Fruit fly (Drosophila melanogaster): Measurements from ENCODE around the gene GAPcenA.

Gene GAPcenA

DNA sequence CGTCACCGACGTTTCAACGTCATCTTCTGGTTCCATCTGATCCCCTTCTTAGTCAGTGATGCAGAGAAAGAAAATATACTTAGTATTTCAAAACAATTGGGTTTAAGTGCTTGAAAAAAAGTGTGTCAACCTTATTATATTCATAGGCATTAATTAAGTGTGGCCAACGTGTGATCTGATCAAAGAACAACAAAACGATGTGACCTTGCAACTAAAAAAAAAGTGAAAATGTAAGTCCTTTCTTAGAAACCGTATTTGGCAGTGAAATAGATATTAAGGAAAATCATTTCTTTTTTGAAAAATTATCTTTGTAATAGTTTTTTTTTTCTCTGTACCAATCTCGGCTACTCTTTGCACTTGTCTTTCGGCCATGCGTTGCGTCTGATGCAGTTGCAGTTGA, 38.7 kb downstream of the GAPcenA start (continued):
- TF ChIP-seq CG4318 (GFP tag; optimal IDR thresholded peaks at IDR 0.05), result peak; percentile 82
- TF ChIP-seq CG8632 (GFP tag; optimal IDR thresholded peaks at IDR 0.05), result peak; percentile 83
- TF ChIP-seq Lpt (GFP tag; optimal IDR thresholded peaks at IDR 0.05), result peak; percentile 70
- TF ChIP-seq CG34406 (GFP tag; optimal IDR thresholded peaks at IDR 0.05), result peak; percentile 83
- peak; percentile 16; the same call in 1 of the 2 replicates for TF ChIP-seq CG11294 (GFP tag; IDR thresholded peaks at IDR 0.05)
- TF ChIP-seq Eip93F (GFP tag; optimal IDR thresholded peaks at IDR 0.05), result no peak
- peak; percentile 56 for TF ChIP-seq CG9139 (GFP tag; optimal IDR thresholded peaks at IDR 0.05)
- peak; percentile 61 to 87 for TF ChIP-seq salr (GFP tag; optimal IDR thresholded peaks at IDR 0.05)
- peak; percentile 68 for TF ChIP-seq Smox (GFP tag; optimal IDR thresholded peaks at IDR 0.05)
- peak; percentile 28 for TF ChIP-seq CG6854 (GFP tag; optimal IDR thresholded peaks at IDR 0.05)
- peak; percentile 73 for TF ChIP-seq CG16779 (tag; optimal IDR thresholded peaks at IDR 0.05)
- peak; percentile 47 for TF ChIP-seq Ets21C (GFP tag; optimal IDR thresholded peaks at IDR 0.05)

DNA sequence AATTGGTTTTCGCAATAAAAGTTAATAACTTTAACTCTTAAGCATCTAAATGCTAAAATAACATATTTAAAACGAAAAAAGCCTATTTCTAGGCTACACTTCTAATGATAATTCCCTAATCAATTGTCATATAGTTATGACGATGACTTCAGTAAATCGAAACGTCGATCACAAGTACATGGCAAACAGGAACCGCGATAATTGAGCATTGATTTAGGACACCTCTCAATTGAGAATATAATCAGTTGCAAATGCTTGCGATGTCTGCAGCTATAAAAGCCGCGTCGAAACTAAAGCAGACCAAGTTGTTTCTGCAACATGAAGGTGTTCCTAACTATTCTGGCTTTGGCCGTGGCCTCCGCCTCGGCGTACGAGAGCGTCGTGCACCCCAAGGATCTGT, 44.9 kb downstream of the GAPcenA start, which contains the start of gene Jon66Ci:
Gene Jon66Ci (plus strand): TSS at position 301 of the 400 bp plus-strand sequence.
- TF ChIP-seq topi (GFP tag; optimal IDR thresholded peaks at IDR 0.05) (no peak), lz (GFP tag; optimal IDR thresholded peaks at IDR 0.05) (no peak), fd59A (GFP tag; optimal IDR thresholded peaks at IDR 0.05) (no peak), CG10631 (GFP tag; optimal IDR thresholded peaks at IDR 0.05) (no peak), fd85E (GFP tag; optimal IDR thresholded peaks at IDR 0.05) (no peak), CG8119 (GFP tag; IDR thresholded peaks at IDR 0.05) (no peak), OdsH (GFP tag; optimal IDR thresholded peaks at IDR 0.05) (no peak), CG34406 (GFP tag; optimal IDR thresholded peaks at IDR 0.05) (no peak), Hr4 (GFP tag; optimal IDR thresholded peaks at IDR 0.05) (no peak), CG6808 (GFP tag; optimal IDR thresholded peaks at IDR 0.05) (no peak), pdm3 (GFP tag; optimal IDR thresholded peaks at IDR 0.05) (no peak), CG3919 (GFP tag; optimal IDR thresholded peaks at IDR 0.05) (no peak), Hr38 (GFP tag; optimal IDR thresholded peaks at IDR 0.05) (no peak), Eip75B (GFP tag; optimal IDR thresholded peaks at IDR 0.05) (no peak), CG6854 (GFP tag; optimal IDR thresholded peaks at IDR 0.05) (no peak), Blimp-1 (GFP tag; optimal IDR thresholded peaks at IDR 0.05) (no peak), CG9139 (GFP tag; optimal IDR thresholded peaks at IDR 0.05) (no peak)

DNA sequence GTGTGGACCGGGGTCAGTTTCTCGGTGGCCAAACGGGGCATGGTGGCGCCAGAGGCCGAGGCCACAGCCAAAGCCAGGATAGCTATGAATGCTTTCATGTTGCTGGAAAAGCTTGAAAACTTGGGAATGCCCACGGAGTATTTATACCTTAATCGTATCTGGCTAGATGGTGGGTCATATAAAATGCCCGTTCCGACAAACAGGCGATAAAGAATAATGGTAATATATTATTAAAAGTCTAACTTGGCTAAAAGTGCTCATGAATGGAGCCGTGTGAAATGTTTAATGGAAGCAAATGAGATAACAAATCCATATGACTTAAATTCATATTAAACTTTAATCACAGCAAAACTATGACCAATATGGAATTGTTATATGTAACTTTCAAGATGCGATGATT, 47.2 kb downstream of the GAPcenA start, which contains the start of gene Jon66Cii:
Gene Jon66Cii (minus strand): TSS at position 101 of the 400 bp plus-strand sequence.
- no peak for TF ChIP-seq Ets96B (tag; optimal IDR thresholded peaks at IDR 0.05)
- no peak for TF ChIP-seq eg (GFP tag; IDR thresholded peaks at IDR 0.05)
- no peak for TF ChIP-seq Ets21C (GFP tag; optimal IDR thresholded peaks at IDR 0.05)
- no peak for TF ChIP-seq CG6808 (GFP tag; optimal IDR thresholded peaks at IDR 0.05)
- no peak for TF ChIP-seq Hr38 (GFP tag; optimal IDR thresholded peaks at IDR 0.05)
- no peak for TF ChIP-seq cyc (GFP tag; optimal IDR thresholded peaks at IDR 0.05)
- no peak for TF ChIP-seq CG8632 (GFP tag; optimal IDR thresholded peaks at IDR 0.05)
- no peak for TF ChIP-seq CG10669 (GFP tag; optimal IDR thresholded peaks at IDR 0.05)
- no peak for TF ChIP-seq CG15336 (GFP tag; IDR thresholded peaks at IDR 0.05)

DNA sequence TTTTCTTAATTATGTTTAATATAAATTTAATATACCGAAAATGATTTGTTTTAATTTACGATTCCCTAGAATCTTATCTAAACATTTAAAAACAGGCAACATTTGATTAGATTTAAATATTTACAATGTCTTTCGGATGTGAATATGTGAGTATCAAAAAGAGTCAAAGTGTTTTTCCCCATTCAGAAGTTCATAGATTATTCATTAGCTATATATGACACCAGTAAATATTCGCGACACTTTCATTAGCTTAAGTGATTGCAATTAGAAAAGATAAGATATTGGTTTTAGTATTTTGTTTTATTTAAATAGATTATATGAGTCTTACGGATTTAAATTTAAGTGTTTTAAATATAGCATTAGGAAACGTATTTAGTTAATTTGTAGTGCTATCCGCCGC, 47.8 kb downstream of the GAPcenA start:
- TF ChIP-seq CG6163 (GFP tag; IDR thresholded peaks at IDR 0.05), result no peak
- TF ChIP-seq svp (GFP tag), result no peak
- TF ChIP-seq CG8319 (GFP tag; optimal IDR thresholded peaks at IDR 0.05), result no peak
- no peak for TF ChIP-seq Blimp-1 (GFP tag; optimal IDR thresholded peaks at IDR 0.05)

DNA sequence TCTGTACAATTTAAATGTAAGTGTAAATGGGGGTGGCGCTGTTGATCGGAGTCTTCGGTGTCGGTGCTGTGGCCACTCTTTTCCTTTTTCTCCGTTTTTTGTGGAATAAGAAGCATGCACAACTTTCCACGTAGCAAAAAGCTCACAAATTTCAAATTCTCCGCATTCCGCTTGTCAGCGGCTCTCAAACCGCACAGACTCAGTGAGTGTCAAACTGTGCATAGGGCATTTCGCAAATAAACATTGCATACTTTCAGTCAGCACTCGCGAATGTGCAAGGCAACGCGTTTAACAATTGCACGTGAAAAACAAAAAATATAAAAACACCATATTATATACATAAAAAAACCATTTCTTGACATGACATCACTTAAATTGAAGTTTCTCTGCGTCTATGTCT, 48.6 kb downstream of the GAPcenA start:
- peak; percentile 33 for TF ChIP-seq Eip78C (GFP tag)
- no peak for TF ChIP-seq Blimp-1 (GFP tag; optimal IDR thresholded peaks at IDR 0.05)
